Fruit fly (Drosophila melanogaster) whole organism, embryonic: Measurements from ENCODE around the gene CG8312.

ENCODE experiments used
- CG7556 ChIP-seq: fragments of 200-800 bp; sonication (Bioruptor generic); optimal IDR thresholded peaks from 2 replicates; lab custom pipeline; 2017; ENCODE audit warnings: missing biosample characterization, mild to moderate bottlenecking, missing genetic modification characterization
- MTF-1 ChIP-seq: fragments of 200-800 bp; sonication (Bioruptor generic); optimal IDR thresholded peaks from 2 replicates; lab custom pipeline; 2018; ENCODE audit warnings: missing biosample characterization, mild to moderate bottlenecking, missing genetic modification characterization, borderline replicate concordance

DNA sequence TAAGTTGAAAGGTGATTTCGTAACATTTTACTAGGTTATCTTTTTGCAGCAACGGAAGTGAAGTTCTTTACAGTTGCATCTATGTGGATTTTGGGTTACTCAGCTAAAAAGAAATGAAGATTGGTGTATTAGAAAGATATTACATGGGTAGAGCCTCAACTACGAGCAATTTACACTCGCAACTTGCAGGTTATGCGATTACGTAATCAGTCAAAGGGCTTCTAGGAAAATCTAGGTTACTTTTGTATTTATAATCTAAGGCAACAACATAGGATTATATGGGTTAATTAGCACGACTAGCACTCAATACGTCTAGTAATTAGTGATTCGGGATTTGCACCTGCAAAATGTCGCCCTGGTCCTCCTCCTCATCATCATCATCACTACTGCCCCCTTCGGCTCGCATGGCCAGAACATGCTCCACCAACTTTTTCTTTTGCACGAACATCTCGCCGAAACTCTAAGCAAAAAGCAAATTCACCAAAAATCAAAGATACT is 83.1 kb downstream of the CG8312 start, which contains the start of gene Dhc1:
- TF ChIP-seq CG7556 (GFP tag; lab: Kevin White, UChicago) (no peak), MTF-1 (GFP tag; lab: Kevin White, UChicago) (no peak)
